Worm (Caenorhabditis elegans) whole organism, L3 larva: ENCODE results near the gene txt-18.

ENCODE experiments used
- ceh-16 ChIP-seq: sonication (generic microtip); optimal IDR thresholded peaks from 2 replicates; lab custom pipeline; 2017; ENCODE audit warnings: missing biosample characterization, missing genetic modification characterization
- egl-5 ChIP-seq: fragments of 150-350 bp; optimal IDR thresholded peaks from 2 replicates; lab custom pipeline; 2017; ENCODE audit warnings: missing biosample characterization, missing genetic modification reagents, missing genetic modification characterization, inconsistent platforms
- elt-1 ChIP-seq: fragments of 150-350 bp; optimal IDR thresholded peaks from 2 replicates; lab custom pipeline; 2014; ENCODE audit warnings: missing biosample characterization, missing genetic modification characterization
- eor-1 ChIP-seq, 2 experiments: fragments of 150-350 bp; optimal IDR thresholded peaks; 2 replicates each; lab custom pipeline; 2014 to 2018; ENCODE audit warnings: missing biosample characterization in 2 of 2, missing genetic modification characterization in 2 of 2
- lin-39 ChIP-seq: fragments of 150-350 bp; optimal IDR thresholded peaks from 2 replicates; lab custom pipeline; 2018; ENCODE audit warnings: missing biosample characterization, missing genetic modification reagents, missing genetic modification characterization
- skn-1 ChIP-seq: fragments of 150-350 bp; optimal IDR thresholded peaks from 2 replicates; lab custom pipeline; 2014; ENCODE audit warnings: missing biosample characterization, missing genetic modification characterization
- snpc-4 ChIP-seq: fragments of 150-350 bp; optimal IDR thresholded peaks from 2 replicates; lab custom pipeline; 2014; ENCODE audit warnings: missing biosample characterization, missing genetic modification characterization

ce11 chrII:6311459-6311858 lies 32.4 kb upstream of the txt-18 start:
- no peak for TF ChIP-seq ceh-16 (tag; lab: Kevin White, UChicago)
- no peak for TF ChIP-seq skn-1 (tag; lab: Kevin White, UChicago)
- TF ChIP-seq lin-39 (tag; lab: Kevin White, UChicago), result no peak
- no peak for TF ChIP-seq egl-5 (tag; lab: Kevin White, UChicago)
- no peak for TF ChIP-seq snpc-4 (tag; lab: Kevin White, UChicago)
- TF ChIP-seq elt-1 (tag; lab: Kevin White, UChicago), result no peak
- TF ChIP-seq eor-1 (tag; optimal IDR thresholded peaks at IDR 0.05; lab: Kevin White, UChicago), result no peak
